Worm (Caenorhabditis elegans): ENCODE measurements around the gene F08F3.8.

DNA sequence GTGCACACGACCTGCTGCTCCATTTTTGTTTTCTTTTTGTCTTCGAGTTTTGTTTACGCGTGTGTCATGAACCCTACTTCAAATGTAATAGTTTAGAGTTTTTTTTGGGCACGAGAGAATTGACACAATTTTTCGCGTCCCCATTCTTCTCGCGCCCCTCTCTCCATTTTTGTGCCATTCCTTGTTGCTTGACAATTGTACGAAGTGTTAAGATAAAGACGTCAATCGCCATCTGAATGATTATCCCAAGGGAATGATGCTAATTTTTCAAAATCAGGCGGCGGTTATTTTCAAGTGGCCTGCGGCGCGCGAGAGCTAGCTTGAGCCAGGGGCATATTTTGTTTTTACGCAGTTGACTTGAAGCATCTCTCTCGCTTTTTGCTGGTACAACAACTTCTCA lies 10.0 kb upstream of the F08F3.8 start:
- TF ChIP-seq R02D3.7 (tag; optimal IDR thresholded peaks at IDR 0.05) (no peak), pha-4 (GFP tag; IDR thresholded peaks at IDR 0.05) (no peak), pha-4 (tag; optimal IDR thresholded peaks at IDR 0.05) (no peak), nhr-77 (tag; optimal IDR thresholded peaks at IDR 0.05) (no peak), egl-43 (GFP tag; IDR thresholded peaks at IDR 0.05) (no peak), jun-1 (tag; optimal IDR thresholded peaks at IDR 0.05) (no peak)

Measured in whole organism, L4 larva.